Fruit fly (Drosophila melanogaster) whole organism, adult: ENCODE measurements around the gene CG6066.

Source experiments
- CG11617 ChIP-seq: fragments of 200-800 bp; sonication (Bioruptor generic); optimal IDR thresholded peaks from 2 replicates; lab custom pipeline; 2017; ENCODE audit warnings: mild to moderate bottlenecking, missing biosample characterization, missing genetic modification reagents, missing genetic modification characterization
- CG33017 ChIP-seq: fragments of 200-800 bp; sonication (Bioruptor generic); optimal IDR thresholded peaks from 2 replicates; lab custom pipeline; 2018; ENCODE audit warnings: missing biosample characterization, mild to moderate bottlenecking, missing genetic modification characterization, moderate library complexity
- CG7045 ChIP-seq: fragments of 200-800 bp; sonication (Bioruptor generic); optimal IDR thresholded peaks from 2 replicates; lab custom pipeline; 2017; ENCODE audit warnings: missing biosample characterization, mild to moderate bottlenecking, missing genetic modification characterization
- Hr96 ChIP-seq: fragments of 200-800 bp; sonication (Bioruptor generic); optimal IDR thresholded peaks from 2 replicates; lab custom pipeline; 2016; ENCODE audit warnings: missing biosample characterization, missing genetic modification characterization
- cic ChIP-seq: fragments of 200-800 bp; sonication (Bioruptor generic); optimal IDR thresholded peaks from 2 replicates; lab custom pipeline; 2017; ENCODE audit warnings: missing biosample characterization, mild to moderate bottlenecking, missing genetic modification characterization, moderate library complexity
- cnc ChIP-seq, 2 experiments: fragments of >200 bp; optimal IDR thresholded peaks; 2 replicates each; lab custom pipeline; 2017
- kay ChIP-seq: fragments of 200-800 bp; sonication (Bioruptor generic); peaks from one replicate; lab custom pipeline; 2016; ENCODE audit warnings: missing biosample characterization, missing genetic modification characterization, borderline replicate concordance
- tj ChIP-seq: fragments of 200-800 bp; sonication (Bioruptor generic); optimal IDR thresholded peaks from 3 replicates; lab custom pipeline; 2017; ENCODE audit warnings: missing biosample characterization, mild to moderate bottlenecking, missing genetic modification characterization, moderate library complexity
- toe ChIP-seq: fragments of 200-800 bp; sonication (Bioruptor generic); optimal IDR thresholded peaks from 2 replicates; lab custom pipeline; 2016; ENCODE audit warnings: missing biosample characterization, missing genetic modification characterization

dm6 chr3R:27153062-27153878 is 36.8 kb upstream of the CG6066 start:
- TF ChIP-seq kay (GFP tag; lab: Kevin White, UChicago) (peak; percentile 94), CG11617 (GFP tag; lab: Kevin White, UChicago) (peak; percentile 71), toe (GFP tag; lab: Kevin White, UChicago) (no peak), cnc (optimal IDR thresholded peaks at IDR 0.05; lab: Kevin White, UChicago) (no peak), cic (GFP tag; lab: Kevin White, UChicago) (peak; percentile 59), CG33017 (tag; lab: Kevin White, UChicago) (peak; percentile 47), CG7045 (GFP tag; lab: Kevin White, UChicago) (peak; percentile 64), tj (GFP tag; lab: Kevin White, UChicago) (no peak), Hr96 (GFP tag; lab: Kevin White, UChicago) (no peak)
